Worm (Caenorhabditis elegans): ENCODE data around the gene Y22D7AL.15.
A peak's percentile ranks its signal among the peaks of the same experiment; 100 is the strongest.

The Y22D7AL.15 gene

DNA sequence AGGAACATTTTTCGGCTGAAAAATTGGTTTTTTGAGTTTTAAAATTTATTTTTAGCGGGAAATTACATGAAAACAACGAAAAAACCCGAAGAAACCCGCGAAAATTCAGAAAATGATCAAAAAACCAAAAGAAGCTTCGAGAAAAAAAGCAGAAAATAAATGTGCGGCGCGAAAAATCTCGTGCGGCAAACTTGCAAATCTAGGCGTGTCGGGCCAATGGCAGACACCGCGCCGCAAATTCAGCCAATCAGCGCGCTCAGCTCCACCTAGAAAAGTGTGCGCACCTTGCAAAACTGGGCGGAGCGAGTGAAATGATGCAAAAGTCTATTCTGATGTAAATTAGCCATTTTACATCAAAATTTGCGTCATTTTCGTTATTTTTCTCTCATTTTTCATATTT is 40.7 kb downstream of the Y22D7AL.15 start, which contains the start of gene Y22D7AL.10 (continued):
- TF ChIP-seq pqm-1 (tag; optimal IDR thresholded peaks at IDR 0.05): no peak
- TF ChIP-seq ztf-7 (tag; optimal IDR thresholded peaks at IDR 0.05): peak; percentile 83
- peak; percentile 92 for TF ChIP-seq dpl-1 (GFP tag; optimal IDR thresholded peaks at IDR 0.05)
- peak; percentile 53 for TF ChIP-seq ama-1 (optimal IDR thresholded peaks at IDR 0.05)
- peak; percentile 53; the same call in 1 of the 2 replicates for TF ChIP-seq lim-7 (GFP tag; IDR thresholded peaks at IDR 0.05)
- TF ChIP-seq fos-1 (tag; optimal IDR thresholded peaks at IDR 0.05): peak; percentile 39
- TF ChIP-seq attf-4 (tag; optimal IDR thresholded peaks at IDR 0.05): no peak
- peak; percentile 94 for TF ChIP-seq hlh-30 (tag; optimal IDR thresholded peaks at IDR 0.05; ENCODE audit: insufficient read depth)
- peak; percentile 98 for TF ChIP-seq lin-13 (GFP tag; optimal IDR thresholded peaks at IDR 0.05)
- TF ChIP-seq Y5F2A.4 (GFP tag; optimal IDR thresholded peaks at IDR 0.05): peak; percentile 90
- peak in 1 of 2 experiments; percentile 100 for TF ChIP-seq unc-62 (GFP tag; optimal IDR thresholded peaks at IDR 0.05 in 1 of 2)
- peak; percentile 79 for TF ChIP-seq unc-62 (tag; optimal IDR thresholded peaks at IDR 0.05)
- TF ChIP-seq ces-1 (GFP tag; optimal IDR thresholded peaks at IDR 0.05): peak; percentile 83
- TF ChIP-seq aha-1 (tag): peak; percentile 99
- peak; percentile 94 for TF ChIP-seq lin-15B (tag; optimal IDR thresholded peaks at IDR 0.05)
- peak; percentile 17 for TF ChIP-seq lin-39 (tag; optimal IDR thresholded peaks at IDR 0.05)
- TF ChIP-seq snpc-4 (tag; optimal IDR thresholded peaks at IDR 0.05): peak; percentile 15
- TF ChIP-seq ctbp-1 (GFP tag; IDR thresholded peaks at IDR 0.05): peak; percentile 98
- peak; percentile 97 for TF ChIP-seq nhr-6 (tag; optimal IDR thresholded peaks at IDR 0.05)
- peak; percentile 92 for TF ChIP-seq set-16 (GFP tag; IDR thresholded peaks at IDR 0.05)
- no peak for TF ChIP-seq F26F4.8 (GFP tag; conservative IDR thresholded peaks at IDR 0.05)
- TF ChIP-seq mxl-3 (GFP tag; optimal IDR thresholded peaks at IDR 0.05): peak; percentile 72
- TF ChIP-seq nhr-41 (GFP tag; IDR thresholded peaks at IDR 0.05): peak; percentile 48; the same call in 1 of the 2 replicates
- TF ChIP-seq nhr-111 (GFP tag; optimal IDR thresholded peaks at IDR 0.05): peak; percentile 89
- peak in 1 of 2 experiments; percentile 61 for TF ChIP-seq ZK546.5 (tag; optimal IDR thresholded peaks at IDR 0.05)
- peak; percentile 96 for TF ChIP-seq mdt-29 (GFP tag; IDR thresholded peaks at IDR 0.05)
- TF ChIP-seq F10B5.3 (tag; optimal IDR thresholded peaks at IDR 0.05): peak; percentile 94
- peak; percentile 82; the same call in 1 of the 2 replicates for TF ChIP-seq zip-11 (GFP tag; IDR thresholded peaks at IDR 0.05)
- TF ChIP-seq spr-3 (GFP tag; optimal IDR thresholded peaks at IDR 0.05): peak; percentile 98
- TF ChIP-seq fkh-10 (GFP tag; optimal IDR thresholded peaks at IDR 0.05): peak; percentile 97
- TF ChIP-seq nhr-25 (tag; optimal IDR thresholded peaks at IDR 0.05; ENCODE audit: borderline replicate concordance, insufficient read depth): peak; percentile 93

DNA sequence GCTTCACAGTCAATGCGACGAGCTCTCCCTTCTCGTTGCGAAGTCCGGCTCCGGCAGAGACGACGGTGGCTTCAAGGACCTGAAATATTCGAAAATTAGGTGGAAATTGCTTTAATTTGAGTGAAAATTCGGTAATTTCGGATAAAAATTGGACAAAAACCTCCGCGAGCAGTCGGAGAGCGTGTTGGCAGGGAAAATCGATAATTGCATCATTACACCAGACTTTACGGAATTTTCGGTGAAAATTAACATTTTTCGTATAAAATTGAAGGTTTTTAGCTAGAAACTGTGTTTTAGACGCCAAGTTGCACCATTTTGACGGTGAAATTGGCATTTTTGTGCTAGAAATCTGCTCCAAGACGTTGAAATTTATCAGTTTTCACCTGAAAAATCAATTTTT is 41.4 kb downstream of the Y22D7AL.15 start:
- TF ChIP-seq aha-1 (tag) (peak; percentile 73), T26A8.4 (GFP tag; IDR thresholded peaks at IDR 0.05) (0 out of 2 replicates have a peak, but pooled peaks have one; percentile 15), ceh-62 (tag; optimal IDR thresholded peaks at IDR 0.05) (no peak)

DNA sequence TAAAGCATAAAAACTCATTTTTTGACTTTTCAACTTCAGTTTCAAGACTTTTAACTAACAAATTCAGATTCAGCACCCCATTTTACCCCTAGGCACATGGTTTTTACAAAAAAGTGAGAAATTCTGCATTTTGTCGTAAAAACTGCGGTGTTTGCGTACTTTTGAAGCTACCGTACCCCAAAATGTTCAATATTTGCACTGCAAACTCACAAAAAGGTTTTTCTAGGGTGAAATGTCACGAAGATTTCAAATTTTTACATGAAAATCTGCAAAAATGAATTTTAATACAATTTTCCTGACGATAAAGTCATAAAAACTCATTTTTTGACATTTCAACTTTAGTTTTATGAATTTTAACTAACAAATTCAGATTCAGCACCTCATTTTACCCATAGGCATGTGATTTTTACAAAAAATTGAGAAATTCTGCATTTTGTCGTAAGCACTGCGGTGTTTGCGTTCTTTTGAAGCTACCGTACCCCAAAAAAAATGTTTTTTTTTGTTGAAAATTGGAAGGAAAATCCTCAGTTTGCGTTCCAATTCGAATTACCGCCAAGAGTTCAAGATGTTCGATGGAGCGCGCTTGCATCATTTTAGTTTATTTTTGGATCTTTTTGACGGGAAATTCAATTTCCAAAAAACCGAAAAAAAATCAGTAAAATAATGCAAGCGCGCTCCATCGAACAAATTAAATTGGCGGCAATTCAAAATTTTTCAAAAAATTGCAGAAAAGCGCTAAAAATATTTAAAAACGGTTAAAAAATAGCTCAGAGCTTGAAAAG is 43.2 kb downstream of the Y22D7AL.15 start:
- TF ChIP-seq lim-7 (GFP tag; IDR thresholded peaks at IDR 0.05) (peak; percentile 65), mdt-29 (GFP tag; IDR thresholded peaks at IDR 0.05) (no peak), ama-1 (optimal IDR thresholded peaks at IDR 0.05) (peak; percentile 91), F49E8.2 (tag; optimal IDR thresholded peaks at IDR 0.05; ENCODE audit: borderline replicate concordance) (peak; percentile 88), Y5F2A.4 (GFP tag; optimal IDR thresholded peaks at IDR 0.05) (peak; percentile 53), egl-43 (GFP tag; IDR thresholded peaks at IDR 0.05) (peak; percentile 78), lin-29 (GFP tag; IDR thresholded peaks at IDR 0.05) (no peak), ZK546.5 (tag; optimal IDR thresholded peaks at IDR 0.05) (no peak), lin-13 (GFP tag; optimal IDR thresholded peaks at IDR 0.05) (peak; percentile 68), sdz-12 (GFP tag; optimal IDR thresholded peaks at IDR 0.05) (peak; percentile 59), daf-16 (GFP tag; optimal IDR thresholded peaks at IDR 0.05) (peak; percentile 2 to 49), daf-16 (tag; optimal IDR thresholded peaks at IDR 0.05) (peak; percentile 14), T26A8.4 (GFP tag; IDR thresholded peaks at IDR 0.05) (peak; percentile 52), hmg-1.1 (GFP tag; IDR thresholded peaks at IDR 0.05) (no peak), unc-62 (GFP tag; optimal IDR thresholded peaks at IDR 0.05 in 1 of 2) (no peak), unc-62 (tag; optimal IDR thresholded peaks at IDR 0.05) (no peak), lsy-2 (tag; optimal IDR thresholded peaks at IDR 0.05) (peak in 1 of 2 experiments; percentile 77), ztf-11 (tag; optimal IDR thresholded peaks at IDR 0.05) (no peak), lin-38 (GFP tag; IDR thresholded peaks at IDR 0.05) (peak; percentile 93), mep-1 (tag; optimal IDR thresholded peaks at IDR 0.05) (peak; percentile 59), aha-1 (tag) (peak; percentile 97), daf-8 (GFP tag; IDR thresholded peaks at IDR 0.05) (0 out of 2 replicates have a peak, but pooled peaks have one; percentile 19), F10B5.3 (tag; optimal IDR thresholded peaks at IDR 0.05) (peak; percentile 24), unc-39 (tag; optimal IDR thresholded peaks at IDR 0.05) (no peak), php-3 (GFP tag; IDR thresholded peaks at IDR 0.05) (peak; percentile 57; the same call in 1 of the 2 replicates)

Data from whole organism, L4 larva.